Worm (Caenorhabditis elegans) whole organism, young adult: ENCODE measurements around the gene svh-11.

Source experiments
- C17E4.6 ChIP-seq: fragments of 200-800 bp; sonication (Bioruptor generic); IDR thresholded peaks from 2 replicates; pipeline ENCODE4 v1.3.6; 2022; ENCODE audit warnings: missing genetic modification reagents, missing genetic modification characterization, missing compliant biosample characterization
- D2030.7 ChIP-seq: fragments of 200-800 bp; sonication (Bioruptor generic); IDR thresholded peaks from 2 replicates; pipeline ENCODE4 v1.3.6; 2022; ENCODE audit warnings: missing genetic modification reagents, missing genetic modification characterization, missing compliant biosample characterization
- F37B4.10 ChIP-seq: fragments of 200-800 bp; sonication (Bioruptor generic); IDR thresholded peaks from 2 replicates; pipeline ENCODE4 v1.3.6; 2022; ENCODE audit warnings: missing genetic modification characterization, missing compliant biosample characterization
- F49E8.2 ChIP-seq: sonication (generic microtip); optimal IDR thresholded peaks from 3 replicates; lab custom pipeline; 2017; ENCODE audit warnings: missing genetic modification characterization, mild to moderate bottlenecking, missing compliant biosample characterization, antibody characterized with exemption, moderate library complexity; ENCODE audit not compliant: insufficient read depth
- F57C9.4 ChIP-seq: sonication (generic microtip); optimal IDR thresholded peaks from 2 replicates; lab custom pipeline; 2017; ENCODE audit warnings: mild to moderate bottlenecking, missing genetic modification characterization, missing compliant biosample characterization
- Y67H2A.10 ChIP-seq: fragments of 200-800 bp; sonication (Bioruptor generic); conservative IDR thresholded peaks from 2 replicates; pipeline ENCODE4 v1.3.6; 2022; ENCODE audit warnings: missing genetic modification reagents, missing genetic modification characterization, missing compliant biosample characterization
- ama-1 ChIP-seq, 3 experiments: fragments of 150-350 bp in 1 of 3; sonication (generic microtip) in 2 of 3; optimal IDR thresholded peaks; 2 replicates each; lab custom pipeline; 2014 to 2018; ENCODE audit warnings: missing biosample characterization in 2 of 3, missing genetic modification characterization in 2 of 3, missing genetic modification reagents in 2 of 3
- atf-7 ChIP-seq: sonication (generic microtip); optimal IDR thresholded peaks from 2 replicates; lab custom pipeline; 2017; ENCODE audit warnings: mild to moderate bottlenecking, missing genetic modification characterization, missing compliant biosample characterization
- attf-3 ChIP-seq: fragments of 200-800 bp; sonication (Bioruptor generic); conservative IDR thresholded peaks from 2 replicates; pipeline ENCODE4 v1.3.6; 2022; ENCODE audit warnings: missing genetic modification reagents, missing genetic modification characterization, missing compliant biosample characterization
- attf-6 ChIP-seq: fragments of 200-800 bp; sonication (Bioruptor generic); IDR thresholded peaks from 2 replicates; pipeline ENCODE4 v1.3.6; 2022; ENCODE audit warnings: missing genetic modification reagents, missing genetic modification characterization, missing compliant biosample characterization
- efl-1 ChIP-seq: fragments of 150-350 bp; optimal IDR thresholded peaks from 2 replicates; lab custom pipeline; 2014; ENCODE audit warnings: missing biosample characterization, missing genetic modification reagents, missing genetic modification characterization
- egl-44 ChIP-seq: fragments of 200-800 bp; sonication (Bioruptor generic); IDR thresholded peaks from 2 replicates; pipeline ENCODE4 v1.3.6; 2022; ENCODE audit warnings: missing genetic modification reagents, missing genetic modification characterization, missing compliant biosample characterization
- hmg-1.2 ChIP-seq: fragments of 200-800 bp; sonication (Bioruptor generic); IDR thresholded peaks from 2 replicates; pipeline ENCODE4 v1.3.6; 2022; ENCODE audit warnings: missing genetic modification reagents, missing genetic modification characterization, missing compliant biosample characterization
- lag-1 ChIP-seq: fragments of 200-800 bp; sonication (Bioruptor generic); IDR thresholded peaks from 2 replicates; pipeline ENCODE4 v1.3.6; 2022; ENCODE audit warnings: missing genetic modification reagents, missing genetic modification characterization, missing compliant biosample characterization
- madf-8 ChIP-seq: fragments of 200-800 bp; sonication (Bioruptor generic); conservative IDR thresholded peaks from 2 replicates; pipeline ENCODE4 v1.3.6; 2022; ENCODE audit warnings: missing genetic modification reagents, missing genetic modification characterization, missing compliant biosample characterization
- mcd-1 ChIP-seq: fragments of 200-800 bp; sonication (Bioruptor generic); IDR thresholded peaks from 2 replicates; pipeline ENCODE4 v1.3.6; 2022; ENCODE audit warnings: missing genetic modification reagents, missing genetic modification characterization, missing compliant biosample characterization
- nfya-1 ChIP-seq: sonication (generic microtip); optimal IDR thresholded peaks from 2 replicates; lab custom pipeline; 2017; ENCODE audit warnings: antibody characterized with exemption, missing compliant biosample characterization, missing genetic modification characterization, borderline replicate concordance; ENCODE audit not compliant: insufficient read depth
- nfya-2 ChIP-seq: fragments of 200-800 bp; sonication (Bioruptor generic); IDR thresholded peaks from 2 replicates; pipeline ENCODE4 v1.3.6; 2022; ENCODE audit warnings: missing genetic modification reagents, missing genetic modification characterization, missing compliant biosample characterization
- nfyb-1 ChIP-seq: fragments of 200-800 bp; sonication (Bioruptor generic); IDR thresholded peaks from 2 replicates; pipeline ENCODE4 v1.3.6; 2022; ENCODE audit warnings: missing genetic modification reagents, missing genetic modification characterization, missing compliant biosample characterization
- nhr-80 ChIP-seq: sonication (generic microtip); optimal IDR thresholded peaks from 2 replicates; lab custom pipeline; 2016; ENCODE audit warnings: missing genetic modification characterization, missing compliant biosample characterization
- snpc-1.1 ChIP-seq: sonication (generic microtip); optimal IDR thresholded peaks from 2 replicates; lab custom pipeline; 2017; ENCODE audit warnings: missing genetic modification characterization, mild to moderate bottlenecking, missing compliant biosample characterization, antibody characterized with exemption, moderate library complexity, missing genotype, missing genetic modification reagents; ENCODE audit not compliant: insufficient read depth
- snpc-4 ChIP-seq, 5 experiments: fragments of 150-350 bp in 1 of 5; sonication (generic microtip) in 4 of 5; optimal IDR thresholded peaks; 2 replicates each; lab custom pipeline; 2014 to 2018; ENCODE audit warnings: missing genetic modification characterization in 5 of 5, missing biosample characterization in 3 of 5, antibody characterized with exemption in 2 of 5, mild to moderate bottlenecking in 2 of 5, missing compliant biosample characterization in 2 of 5, missing genotype in 2 of 5, moderate library complexity in 2 of 5, missing genetic modification reagents in 1 of 5
- tbx-9 ChIP-seq: sonication (generic microtip); optimal IDR thresholded peaks from 2 replicates; lab custom pipeline; 2016; ENCODE audit warnings: borderline replicate concordance, missing genetic modification characterization, inconsistent platforms, missing compliant biosample characterization
- xnd-1 ChIP-seq: sonication (generic microtip); optimal IDR thresholded peaks from 2 replicates; lab custom pipeline; 2016; ENCODE audit warnings: missing genotype, missing genetic modification reagents, missing genetic modification characterization, missing compliant biosample characterization
- zfh-2 ChIP-seq: fragments of 200-800 bp; sonication (Bioruptor generic); conservative IDR thresholded peaks from 2 replicates; pipeline ENCODE4 v1.3.6; 2022; ENCODE audit warnings: missing genetic modification reagents, missing genetic modification characterization, missing compliant biosample characterization
- ztf-25 ChIP-seq: fragments of 200-800 bp; sonication (Bioruptor generic); IDR thresholded peaks from 2 replicates; pipeline ENCODE4 v1.3.6; 2022; ENCODE audit warnings: missing genetic modification reagents, missing genetic modification characterization, missing compliant biosample characterization

The svh-11 gene

DNA sequence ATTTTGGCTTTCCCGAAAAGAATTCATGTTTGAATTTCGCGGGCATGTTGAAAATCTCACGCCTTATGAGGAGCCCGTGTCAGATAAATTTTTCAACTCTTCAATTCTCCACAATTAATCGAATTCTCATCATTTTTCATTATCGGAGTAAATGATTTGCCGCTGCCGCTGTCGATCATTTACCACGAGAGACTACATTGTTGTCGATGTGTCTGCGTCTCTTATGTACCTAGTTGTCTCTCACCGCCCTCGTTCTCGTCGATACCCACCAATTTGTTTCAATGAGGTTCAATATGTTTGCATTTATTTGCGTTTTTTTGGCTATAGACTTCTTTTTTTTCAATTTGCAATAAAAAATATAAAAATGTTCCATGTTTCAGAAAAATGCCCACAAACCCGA is 14.8 kb upstream of the svh-11 start, which contains the start of gene nhr-13:
Gene nhr-13 (plus strand): TSS at position 369 of the 400 bp plus-strand sequence.
- TF ChIP-seq hmg-1.2 (GFP tag; lab: Robert Waterston, UW) (peak; percentile 92), nhr-80 (tag; lab: Kevin White, UChicago) (peak; percentile 47), tbx-9 (tag; lab: Kevin White, UChicago) (no peak), egl-44 (GFP tag; lab: Robert Waterston, UW) (no peak)

DNA sequence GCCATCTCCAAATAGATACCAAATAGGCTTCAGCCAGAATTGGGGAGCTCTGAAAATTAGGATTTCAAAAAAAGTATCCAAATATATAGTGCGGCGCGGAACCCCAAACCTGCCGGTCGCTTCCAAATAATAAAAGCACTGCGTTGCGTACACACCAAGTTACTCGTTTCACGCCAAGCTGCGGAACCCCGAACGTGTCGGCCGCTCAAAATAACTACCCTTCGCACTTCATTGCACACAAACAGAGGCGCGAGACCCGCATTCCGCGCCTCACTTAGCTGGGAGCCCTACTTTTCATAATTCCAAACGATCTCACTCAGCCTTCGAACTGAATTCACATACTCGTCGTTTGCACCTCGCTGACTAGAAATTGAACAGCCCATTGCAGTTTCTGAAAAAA is 7.3 kb upstream of the svh-11 start:
- TF ChIP-seq attf-6 (GFP tag; lab: Robert Waterston, UW) (no peak), snpc-4 (GFP tag; optimal IDR thresholded peaks at IDR 0.05; lab: Kevin White, UChicago) (no peak), snpc-4 (tag; optimal IDR thresholded peaks at IDR 0.05; lab: Kevin White, UChicago) (peak in 2 of 4 experiments; percentile 81 to 90), snpc-1.1 (tag; lab: Kevin White, UChicago) (peak; percentile 37), nfyb-1 (GFP tag; lab: Robert Waterston, UW) (0 out of 2 replicates have a peak, but pooled peaks have one; percentile 39), F37B4.10 (GFP tag; lab: Robert Waterston, UW) (0 out of 2 replicates have a peak, but pooled peaks have one; percentile 72), zfh-2 (0 out of 2 replicates have a peak, but pooled peaks have one; percentile 12), Y67H2A.10 (GFP tag; lab: Robert Waterston, UW) (no peak), ama-1 (optimal IDR thresholded peaks at IDR 0.05; lab: Kevin White, UChicago) (no peak), ama-1 (GFP tag; optimal IDR thresholded peaks at IDR 0.05; lab: Kevin White, UChicago) (no peak)

DNA sequence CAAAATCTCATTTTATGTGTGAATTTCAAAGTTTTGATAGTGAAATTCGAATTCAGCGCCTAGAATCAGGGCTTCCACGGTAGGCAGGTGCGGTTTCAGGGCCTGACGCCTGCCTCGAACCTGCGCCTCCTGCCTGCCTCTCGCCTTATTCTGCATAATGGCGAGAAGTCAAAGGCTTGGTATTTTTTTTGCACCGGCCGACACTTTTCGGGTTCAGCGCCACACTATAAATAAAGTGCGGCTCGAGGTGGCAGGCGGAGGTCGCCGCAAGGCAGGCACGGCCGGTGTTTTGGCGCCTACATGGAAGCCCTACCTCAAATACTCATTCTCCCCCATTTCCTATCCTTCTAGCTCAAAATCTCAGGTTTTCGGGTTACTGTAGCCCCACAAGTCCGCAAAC is 6.5 kb upstream of the svh-11 start:
- TF ChIP-seq zfh-2 (peak; percentile 63), nfya-2 (GFP tag; lab: Robert Waterston, UW) (no peak)
- TF ChIP-seq, all 124 proteins: peak for 1

ce11 chrV:2201240-2201639 is 5.7 kb upstream of the svh-11 start, which contains the start of gene cyp-32B1:
Gene cyp-32B1, minus strand, starts transcription at chrV:2201415.
- no peak for TF ChIP-seq mcd-1
- TF ChIP-seq nhr-80 (tag; lab: Kevin White, UChicago), result peak; percentile 24
- TF ChIP-seq F57C9.4 (tag; lab: Kevin White, UChicago), result no peak
- no peak for TF ChIP-seq C17E4.6 (GFP tag; lab: Robert Waterston, UW)
- no peak for TF ChIP-seq lag-1 (GFP tag; lab: Robert Waterston, UW)
- no peak for TF ChIP-seq Y67H2A.10 (GFP tag; lab: Robert Waterston, UW)
- TF ChIP-seq, all 124 proteins: peak for 1

- no peak for TF ChIP-seq F49E8.2 (tag; lab: Kevin White, UChicago)
- TF ChIP-seq xnd-1 (tag; lab: Kevin White, UChicago), result no peak
- no peak for TF ChIP-seq efl-1 (GFP tag; lab: Kevin White, UChicago)
- TF ChIP-seq D2030.7, result no peak
- TF ChIP-seq attf-3 (GFP tag; lab: Robert Waterston, UW), result no peak
- no peak for TF ChIP-seq madf-8 (GFP tag; lab: Robert Waterston, UW)
Observed at ce11 chrV:2204080-2204479, 2.8 kb upstream of the svh-11 start, which contains the start of gene cyp-33C12. Gene cyp-33C12, minus strand, starts transcription at chrV:2204400.

DNA sequence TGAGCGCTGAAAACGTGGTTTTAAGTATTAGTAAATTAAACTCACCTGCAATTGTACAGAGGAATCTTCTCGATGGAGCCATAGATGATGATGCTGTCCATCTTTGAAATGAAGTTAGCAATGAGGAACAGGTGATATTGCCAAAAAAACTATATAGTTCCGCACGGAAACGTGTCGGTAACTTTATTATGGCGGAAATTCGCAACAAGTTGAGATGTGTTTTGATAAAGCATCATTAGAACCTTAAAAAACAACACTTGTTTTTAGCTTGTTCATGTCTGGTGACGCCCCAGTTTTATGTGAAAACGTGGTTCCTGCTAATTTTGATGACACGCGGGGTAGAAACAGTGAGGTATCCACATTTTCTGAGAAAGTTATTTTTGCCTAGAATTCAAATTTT is 720 bp upstream of the svh-11 start, which contains the start of gene srt-40:
Gene srt-40 (minus strand): TSS at position 101 of the 400 bp plus-strand sequence.
- TF ChIP-seq nfya-1 (tag; lab: Kevin White, UChicago), result no peak

ce11 chrV:2207527-2207926 is 626 bp downstream of the svh-11 start:
- TF ChIP-seq atf-7 (tag; lab: Kevin White, UChicago) (no peak), ztf-25 (GFP tag; lab: Robert Waterston, UW) (no peak), nfya-2 (GFP tag; lab: Robert Waterston, UW) (no peak), nfyb-1 (GFP tag; lab: Robert Waterston, UW) (0 out of 2 replicates have a peak, but pooled peaks have one; percentile 34)
- TF ChIP-seq, all 124 proteins: peak for 1
